Worm (Caenorhabditis elegans) whole organism, young adult: ENCODE data around the gene idpp-5.

ENCODE experiments used
- snpc-4 ChIP-seq, 5 experiments: fragments of 150-350 bp in 1 of 5; sonication (generic microtip) in 4 of 5; optimal IDR thresholded peaks; 2 replicates each; lab custom pipeline; 2014 to 2018; ENCODE audit warnings: missing genetic modification characterization in 5 of 5, missing biosample characterization in 3 of 5, antibody characterized with exemption in 2 of 5, mild to moderate bottlenecking in 2 of 5, missing compliant biosample characterization in 2 of 5, missing genotype in 2 of 5, moderate library complexity in 2 of 5, missing genetic modification reagents in 1 of 5
- unc-62 ChIP-seq: fragments of 150-350 bp; optimal IDR thresholded peaks from 2 replicates; lab custom pipeline; 2014; ENCODE audit warnings: missing biosample characterization, missing genetic modification reagents, missing genetic modification characterization
- ztf-26 ChIP-seq: sonication (generic microtip); optimal IDR thresholded peaks from 2 replicates; lab custom pipeline; 2017; ENCODE audit warnings: missing genetic modification characterization, missing compliant biosample characterization

DNA sequence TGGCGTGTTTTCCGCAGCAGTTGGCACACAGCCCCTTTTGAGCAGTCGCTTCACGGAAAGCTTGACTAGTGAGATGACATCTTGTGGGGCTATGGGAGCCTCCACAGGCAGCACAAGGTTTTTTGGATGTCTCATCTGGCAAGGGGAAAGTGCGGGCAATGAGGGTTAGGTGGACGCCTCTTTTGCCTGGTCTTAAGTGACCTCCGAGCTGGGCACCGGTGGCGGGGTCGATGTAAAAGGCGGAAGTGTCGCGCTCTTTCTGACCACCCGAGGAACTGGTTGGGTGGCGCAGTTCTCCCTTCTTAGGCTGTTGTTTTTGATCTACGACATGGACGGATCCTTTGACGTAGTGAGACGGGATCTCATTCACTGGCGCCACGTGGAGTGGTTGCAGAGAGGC is 41.2 kb downstream of the idpp-5 start:
- no peak for TF ChIP-seq unc-62
- TF ChIP-seq ztf-26: no peak
- no peak for TF ChIP-seq snpc-4 (GFP tag; optimal IDR thresholded peaks at IDR 0.05; lab: Kevin White, UChicago)
- TF ChIP-seq snpc-4 (tag; optimal IDR thresholded peaks at IDR 0.05; lab: Kevin White, UChicago): no peak
